Worm (Caenorhabditis elegans): ENCODE data around the gene scl-2.
A peak's percentile ranks its signal among the peaks of the same experiment; 100 is the strongest.

The scl-2 gene

DNA sequence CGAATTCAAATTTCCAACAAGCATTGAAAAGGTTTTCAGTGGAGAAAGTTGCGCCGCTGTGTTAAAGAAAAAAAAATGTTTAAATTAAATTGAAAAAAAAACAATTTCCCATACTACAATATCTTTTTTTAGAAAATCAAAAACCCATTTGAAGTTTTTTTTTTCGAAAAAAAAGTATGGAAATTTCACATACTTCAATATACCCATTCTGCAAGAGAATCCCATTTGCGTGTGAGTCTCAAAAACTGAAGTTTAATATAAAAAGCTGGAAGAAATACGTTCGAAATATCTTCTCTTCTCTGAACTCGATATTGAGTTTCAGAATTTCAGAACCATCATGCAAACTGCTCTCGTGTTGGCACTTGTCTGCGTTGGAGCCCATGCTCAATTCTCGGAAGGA, 12.6 kb downstream of the scl-2 start, which contains the start of gene scl-7:
Gene scl-7 (plus strand): TSS at position 301 of the 400 bp plus-strand sequence.
- TF ChIP-seq zag-1 (tag; optimal IDR thresholded peaks at IDR 0.05) (no peak), fkh-10 (GFP tag; optimal IDR thresholded peaks at IDR 0.05) (no peak), skn-1 (tag; optimal IDR thresholded peaks at IDR 0.05) (no peak), ceh-82 (tag; optimal IDR thresholded peaks at IDR 0.05) (no peak), ztf-4 (tag; optimal IDR thresholded peaks at IDR 0.05) (no peak), egl-5 (tag; optimal IDR thresholded peaks at IDR 0.05) (no peak), nhr-28 (tag; optimal IDR thresholded peaks at IDR 0.05) (no peak), nhr-12 (tag; optimal IDR thresholded peaks at IDR 0.05) (no peak), lin-15B (tag; optimal IDR thresholded peaks at IDR 0.05) (no peak), unc-39 (tag; optimal IDR thresholded peaks at IDR 0.05) (no peak), ceh-16 (tag; optimal IDR thresholded peaks at IDR 0.05) (no peak), sea-2 (GFP tag; optimal IDR thresholded peaks at IDR 0.05) (no peak), eor-1 (tag; optimal IDR thresholded peaks at IDR 0.05) (no peak), nhr-25 (tag; optimal IDR thresholded peaks at IDR 0.05) (no peak)

DNA sequence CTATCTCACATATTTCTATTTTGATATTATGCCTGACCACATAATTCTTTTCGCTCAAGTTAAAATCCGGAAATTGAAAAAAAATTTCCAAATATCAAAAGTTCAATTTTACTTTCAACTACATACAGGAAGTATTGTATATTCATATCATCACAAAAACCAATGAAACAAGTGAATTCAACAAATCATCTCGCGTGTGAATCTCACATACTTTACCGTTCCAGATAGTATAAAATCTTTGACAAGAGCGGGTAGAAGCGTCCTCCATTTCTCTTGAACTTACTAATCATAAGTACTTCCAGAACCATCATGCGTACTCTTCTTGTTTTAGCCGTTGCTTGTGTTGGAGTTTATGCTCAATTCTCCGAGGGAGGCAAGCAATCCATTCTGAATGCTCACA, 13.9 kb downstream of the scl-2 start, which contains the start of gene scl-8:
Gene scl-8 (plus strand): TSS at position 301 of the 400 bp plus-strand sequence.
- TF ChIP-seq fkh-10 (GFP tag; optimal IDR thresholded peaks at IDR 0.05) (no peak), elt-1 (tag; optimal IDR thresholded peaks at IDR 0.05) (no peak), unc-39 (tag; optimal IDR thresholded peaks at IDR 0.05) (no peak), unc-62 (GFP tag; optimal IDR thresholded peaks at IDR 0.05) (no peak), ztf-11 (tag; optimal IDR thresholded peaks at IDR 0.05) (no peak), ceh-9 (tag; optimal IDR thresholded peaks at IDR 0.05) (no peak), nhr-25 (tag; optimal IDR thresholded peaks at IDR 0.05) (no peak), egl-5 (tag; optimal IDR thresholded peaks at IDR 0.05) (no peak), lin-15B (tag; optimal IDR thresholded peaks at IDR 0.05) (no peak), ceh-16 (tag; optimal IDR thresholded peaks at IDR 0.05) (no peak), jun-1 (tag; optimal IDR thresholded peaks at IDR 0.05) (no peak), nhr-12 (tag; optimal IDR thresholded peaks at IDR 0.05) (no peak)

DNA sequence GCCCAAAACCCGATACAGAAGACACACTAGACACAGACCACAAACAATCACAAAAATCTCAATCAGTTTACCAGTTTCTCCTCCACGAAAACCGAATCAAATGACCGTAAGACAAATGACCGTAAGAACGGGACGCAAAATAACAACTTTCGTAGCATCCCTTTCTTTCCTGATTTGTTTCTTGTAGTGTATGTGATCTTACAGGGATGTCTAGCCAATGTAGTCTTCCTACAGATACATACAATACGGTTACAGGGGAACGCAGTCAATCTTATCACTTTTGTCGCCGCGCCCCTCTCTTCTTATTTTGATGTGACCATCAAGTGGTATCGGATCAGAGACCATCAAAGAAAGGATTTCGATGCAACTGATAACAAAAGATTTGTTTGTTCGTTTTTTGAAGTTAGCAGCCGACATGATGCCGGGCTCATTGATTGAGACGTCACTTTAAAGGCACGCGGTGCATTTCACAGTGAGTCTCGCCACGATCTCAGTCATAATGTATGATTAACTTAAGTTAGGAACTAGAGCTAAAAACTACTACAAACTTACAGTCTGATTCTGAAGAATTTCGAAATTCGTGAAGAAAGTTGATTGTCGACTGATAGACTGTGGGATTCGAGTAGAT, 18.2 kb downstream of the scl-2 start:
- TF ChIP-seq nhr-28 (tag; optimal IDR thresholded peaks at IDR 0.05) (no peak), nhr-76 (tag; optimal IDR thresholded peaks at IDR 0.05) (no peak), jun-1 (tag; optimal IDR thresholded peaks at IDR 0.05) (no peak), elt-3 (tag; optimal IDR thresholded peaks at IDR 0.05) (peak in 2 of 3 experiments; percentile 43 to 47), daf-12 (tag; optimal IDR thresholded peaks at IDR 0.05) (no peak), zag-1 (tag; optimal IDR thresholded peaks at IDR 0.05) (no peak), pqm-1 (tag; optimal IDR thresholded peaks at IDR 0.05) (no peak), nhr-23 (tag; optimal IDR thresholded peaks at IDR 0.05) (peak; percentile 51), mml-1 (tag; optimal IDR thresholded peaks at IDR 0.05) (no peak), lin-15B (tag; optimal IDR thresholded peaks at IDR 0.05) (no peak), ceh-82 (tag; optimal IDR thresholded peaks at IDR 0.05) (no peak), nhr-25 (tag; optimal IDR thresholded peaks at IDR 0.05) (peak; percentile 17), egl-5 (tag; optimal IDR thresholded peaks at IDR 0.05) (no peak), snpc-4 (tag; optimal IDR thresholded peaks at IDR 0.05) (no peak), nhr-43 (tag; optimal IDR thresholded peaks at IDR 0.05; ENCODE audit: poor library complexity, severe bottlenecking) (peak; percentile 63), ceh-28 (tag; optimal IDR thresholded peaks at IDR 0.05) (no peak)

DNA sequence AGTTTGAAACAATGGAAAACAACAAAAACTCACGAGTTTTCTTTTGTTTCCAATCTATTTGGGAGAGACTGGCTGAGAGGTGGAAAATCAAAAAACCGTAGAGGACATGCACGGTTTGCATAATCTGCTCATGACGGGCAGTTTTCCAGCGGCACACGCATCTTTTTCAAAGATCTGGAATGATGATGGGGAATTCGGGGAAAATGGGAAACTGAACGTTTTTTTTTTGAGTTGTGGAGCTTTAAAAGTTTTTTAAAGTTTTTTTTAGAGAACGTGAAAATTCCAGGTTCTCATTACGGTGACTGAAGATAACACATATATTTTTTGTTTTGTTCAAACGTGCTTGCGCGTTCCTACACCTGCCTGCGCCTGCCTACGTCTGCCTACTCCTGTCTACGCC, 19.1 kb downstream of the scl-2 start, which contains the start of gene C39E9.7:
Gene C39E9.7 (minus strand): TSS at position 101 of the 400 bp plus-strand sequence.
- TF ChIP-seq elt-1 (tag; optimal IDR thresholded peaks at IDR 0.05) (no peak), egl-27 (tag; optimal IDR thresholded peaks at IDR 0.05) (no peak), elt-3 (tag; optimal IDR thresholded peaks at IDR 0.05) (no peak), nhr-43 (tag; optimal IDR thresholded peaks at IDR 0.05; ENCODE audit: poor library complexity, severe bottlenecking) (no peak), lsy-12 (tag; optimal IDR thresholded peaks at IDR 0.05) (no peak), mdl-1 (tag; optimal IDR thresholded peaks at IDR 0.05) (no peak)

DNA sequence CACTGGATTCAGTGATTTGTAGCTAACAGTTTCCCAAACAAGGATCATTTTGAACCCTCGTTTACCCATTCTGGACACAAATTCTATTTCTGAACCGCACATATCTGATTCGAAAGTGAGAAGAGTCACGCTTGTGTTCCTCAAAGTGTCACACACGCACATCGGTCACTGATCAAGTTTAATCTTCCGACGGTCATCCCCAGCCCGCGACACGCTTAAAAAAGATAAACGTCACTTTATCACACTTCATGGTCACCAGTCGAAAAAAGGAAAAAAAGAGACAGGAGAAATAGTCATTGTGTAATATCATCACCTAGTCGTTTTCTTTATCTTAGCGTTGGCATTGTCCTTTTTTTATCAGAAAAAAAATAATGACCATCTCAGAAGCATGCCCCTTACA, 20.2 kb downstream of the scl-2 start:
- TF ChIP-seq nhr-23 (tag; optimal IDR thresholded peaks at IDR 0.05) (peak; percentile 39), nhr-43 (tag; optimal IDR thresholded peaks at IDR 0.05; ENCODE audit: poor library complexity, severe bottlenecking) (peak; percentile 91), pqm-1 (tag; optimal IDR thresholded peaks at IDR 0.05) (no peak), nhr-25 (tag; optimal IDR thresholded peaks at IDR 0.05) (peak; percentile 81)

All from whole organism, L3 larva.